Fruit fly (Drosophila melanogaster): ENCODE measurements around the gene Nxf3.

Gene Nxf3

dm6 chr3L:13923332-13924272 lies 41.4 kb upstream of the Nxf3 start (continued):
- TF ChIP-seq Ets21C (GFP tag; optimal IDR thresholded peaks at IDR 0.05), result peak; percentile 8
- TF ChIP-seq dac (GFP tag; optimal IDR thresholded peaks at IDR 0.05), result no peak
- TF ChIP-seq CG16779 (tag; optimal IDR thresholded peaks at IDR 0.05), result no peak
- TF ChIP-seq salr (GFP tag; optimal IDR thresholded peaks at IDR 0.05), result peak in 1 of 2 experiments; percentile 16
- TF ChIP-seq CG3032 (tag; optimal IDR thresholded peaks at IDR 0.05), result peak; percentile 28
- TF ChIP-seq CG3919 (GFP tag; optimal IDR thresholded peaks at IDR 0.05), result peak; percentile 56
- no peak for TF ChIP-seq dsx (GFP tag; optimal IDR thresholded peaks at IDR 0.05; ENCODE audit: poor library complexity, severe bottlenecking)
- peak; percentile 56 for TF ChIP-seq Met (GFP tag; optimal IDR thresholded peaks at IDR 0.05)
- peak; percentile 31 for TF ChIP-seq Sox102F (GFP tag; optimal IDR thresholded peaks at IDR 0.05)
- TF ChIP-seq net (GFP tag; optimal IDR thresholded peaks at IDR 0.05), result no peak
- peak; percentile 55 for TF ChIP-seq Smox (GFP tag; optimal IDR thresholded peaks at IDR 0.05)
- peak; percentile 33 for TF ChIP-seq CG8319 (GFP tag; optimal IDR thresholded peaks at IDR 0.05)
- no peak for TF ChIP-seq CG1621 (tag; optimal IDR thresholded peaks at IDR 0.05)
- peak; percentile 18 for TF ChIP-seq cyc (GFP tag; optimal IDR thresholded peaks at IDR 0.05)
- TF ChIP-seq Hr38 (GFP tag; optimal IDR thresholded peaks at IDR 0.05), result no peak
- peak; percentile 10 for TF ChIP-seq CG10669 (GFP tag; optimal IDR thresholded peaks at IDR 0.05)
- peak; percentile 46; the same call in 1 of the 2 replicates for TF ChIP-seq Gug (GFP tag; IDR thresholded peaks at IDR 0.05)
- no peak for TF ChIP-seq CG6276 (GFP tag; optimal IDR thresholded peaks at IDR 0.05)
- peak; percentile 72 for TF ChIP-seq esn (GFP tag; optimal IDR thresholded peaks at IDR 0.05)
- no peak for TF ChIP-seq Sox15 (GFP tag; optimal IDR thresholded peaks at IDR 0.05)
- TF ChIP-seq topi (GFP tag; optimal IDR thresholded peaks at IDR 0.05), result peak; percentile 62
- no peak for TF ChIP-seq spab (GFP tag; optimal IDR thresholded peaks at IDR 0.05)
- peak; percentile 15 for TF ChIP-seq Ets96B (tag; optimal IDR thresholded peaks at IDR 0.05)

DNA sequence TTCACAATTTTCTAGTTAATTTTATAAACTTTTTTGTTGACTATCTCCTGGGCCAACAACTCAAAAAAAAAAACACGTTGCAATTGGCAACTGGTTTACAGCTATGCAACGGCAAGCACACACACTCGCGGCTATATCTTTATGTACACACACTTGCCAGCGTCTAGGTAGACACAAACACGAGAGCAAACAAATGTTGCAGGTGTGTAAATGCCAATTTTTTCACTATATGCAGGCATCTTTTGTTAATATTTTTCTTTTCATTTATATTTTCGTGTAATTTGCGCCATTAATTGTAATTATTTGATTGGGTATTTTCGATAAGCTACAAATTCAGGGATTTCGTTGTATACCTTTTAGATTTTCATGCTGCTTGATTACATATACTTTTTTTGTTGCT lies 40.4 kb upstream of the Nxf3 start:
- TF ChIP-seq net (GFP tag; optimal IDR thresholded peaks at IDR 0.05) (peak; percentile 28), CG15336 (GFP tag; IDR thresholded peaks at IDR 0.05) (0 out of 2 replicates have a peak, but pooled peaks have one; percentile 10), Sox14 (GFP tag; optimal IDR thresholded peaks at IDR 0.05) (no peak), Eip78C (GFP tag) (peak; percentile 24), Sox15 (GFP tag; optimal IDR thresholded peaks at IDR 0.05) (no peak), CG10631 (GFP tag; optimal IDR thresholded peaks at IDR 0.05) (peak; percentile 16), pdm3 (GFP tag; optimal IDR thresholded peaks at IDR 0.05) (no peak), eg (GFP tag; IDR thresholded peaks at IDR 0.05) (peak; percentile 9; the same call in 1 of the 3 replicates), fd59A (GFP tag; optimal IDR thresholded peaks at IDR 0.05) (no peak), Hr39 (GFP tag; optimal IDR thresholded peaks at IDR 0.05) (peak; percentile 4), fkh (GFP tag; optimal IDR thresholded peaks at IDR 0.05) (peak; percentile 18), CG6276 (GFP tag; optimal IDR thresholded peaks at IDR 0.05) (no peak), Eip93F (GFP tag; optimal IDR thresholded peaks at IDR 0.05) (no peak), CG6163 (GFP tag; IDR thresholded peaks at IDR 0.05) (0 out of 3 replicates have a peak, but pooled peaks have one; percentile 20), achi (GFP tag; optimal IDR thresholded peaks at IDR 0.05) (peak; percentile 19)

DNA sequence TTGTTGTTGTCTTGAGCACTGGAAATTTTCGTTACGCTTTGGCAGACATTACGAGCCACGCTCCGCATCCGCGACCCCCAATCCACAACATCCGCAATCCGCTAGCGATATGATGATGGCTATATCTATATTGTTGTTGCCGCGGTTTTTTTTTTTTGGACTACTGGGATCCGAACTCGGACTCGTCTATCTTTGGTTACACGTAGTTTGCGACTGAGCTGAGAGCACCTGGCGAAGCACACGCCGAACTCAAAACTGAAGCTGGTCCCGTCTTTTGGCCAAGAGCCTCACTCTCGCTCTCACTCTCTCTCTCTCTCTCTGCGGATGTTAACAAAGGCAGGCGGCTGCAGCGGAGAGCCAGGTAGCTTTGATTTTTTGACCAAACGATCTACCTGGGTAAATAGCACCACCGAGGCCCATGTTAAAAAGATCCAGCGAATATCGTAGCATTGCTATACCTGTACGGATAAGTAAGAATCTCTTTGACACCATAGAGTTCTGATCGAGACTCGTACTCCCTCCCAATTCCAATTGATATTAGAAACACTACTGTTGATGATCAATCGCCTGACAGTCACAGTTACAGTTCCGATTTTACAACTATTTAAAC lies 39.8 kb upstream of the Nxf3 start, which contains the start of gene Rgl:
Gene Rgl (minus strand): TSS at position 219 of the 610 bp plus-strand sequence.
- TF ChIP-seq CG10669 (GFP tag; optimal IDR thresholded peaks at IDR 0.05) (no peak), CG31627 (GFP tag; optimal IDR thresholded peaks at IDR 0.05) (no peak), achi (GFP tag; optimal IDR thresholded peaks at IDR 0.05) (no peak), fd59A (GFP tag; optimal IDR thresholded peaks at IDR 0.05) (no peak), CG15336 (GFP tag; IDR thresholded peaks at IDR 0.05) (peak; percentile 53; the same call in 1 of the 2 replicates), CG9139 (GFP tag; optimal IDR thresholded peaks at IDR 0.05) (peak; percentile 44), CG6808 (GFP tag; optimal IDR thresholded peaks at IDR 0.05) (no peak), Gug (GFP tag; IDR thresholded peaks at IDR 0.05) (no peak), pdm3 (GFP tag; optimal IDR thresholded peaks at IDR 0.05) (no peak), Smox (GFP tag; optimal IDR thresholded peaks at IDR 0.05) (no peak), Sox14 (GFP tag; optimal IDR thresholded peaks at IDR 0.05) (no peak), esn (GFP tag; optimal IDR thresholded peaks at IDR 0.05) (no peak), fd85E (GFP tag; optimal IDR thresholded peaks at IDR 0.05) (no peak), Lpt (GFP tag; optimal IDR thresholded peaks at IDR 0.05) (no peak), Eip93F (GFP tag; optimal IDR thresholded peaks at IDR 0.05) (no peak), CG8632 (GFP tag; optimal IDR thresholded peaks at IDR 0.05) (peak; percentile 14), CG4318 (GFP tag; optimal IDR thresholded peaks at IDR 0.05) (no peak), CG11902 (GFP tag; optimal IDR thresholded peaks at IDR 0.05) (no peak), dsx (GFP tag; optimal IDR thresholded peaks at IDR 0.05; ENCODE audit: poor library complexity, severe bottlenecking) (peak; percentile 14), CG8319 (GFP tag; optimal IDR thresholded peaks at IDR 0.05) (no peak), CG1621 (tag; optimal IDR thresholded peaks at IDR 0.05) (peak; percentile 42), cyc (GFP tag; optimal IDR thresholded peaks at IDR 0.05) (no peak), CG6163 (GFP tag; IDR thresholded peaks at IDR 0.05) (peak; percentile 67; the same call in 2 of the 3 replicates)
